Worm (Caenorhabditis elegans) whole organism, mixed stage, embryonic: Measurements from ENCODE around the gene T14B1.1.
A peak's percentile ranks its signal among the peaks of the same experiment; 100 is the strongest.

ENCODE experiments used
- M03D4.4 ChIP-seq: sonication (generic microtip); optimal IDR thresholded peaks from 2 replicates; lab custom pipeline; 2017; ENCODE audit warnings: mild to moderate bottlenecking, missing genetic modification characterization, missing compliant biosample characterization
- bed-3 ChIP-seq: fragments of 200-800 bp; sonication (Bioruptor generic); optimal IDR thresholded peaks from 3 replicates; lab custom pipeline; 2018; ENCODE audit warnings: mild to moderate bottlenecking, missing genetic modification characterization, moderate library complexity, missing compliant biosample characterization
- blmp-1 ChIP-seq: fragments of 150-350 bp; optimal IDR thresholded peaks from 2 replicates; lab custom pipeline; 2014; ENCODE audit warnings: missing biosample characterization, missing genetic modification characterization
- ceh-39 ChIP-seq: fragments of 150-350 bp; optimal IDR thresholded peaks from 2 replicates; lab custom pipeline; 2014; ENCODE audit warnings: missing biosample characterization, missing genetic modification characterization
- ceh-43 ChIP-seq: fragments of 200-800 bp; sonication (Bioruptor generic); optimal IDR thresholded peaks from 2 replicates; lab custom pipeline; 2018; ENCODE audit warnings: mild to moderate bottlenecking, missing genetic modification characterization, moderate library complexity, missing compliant biosample characterization
- ces-1 ChIP-seq: fragments of 150-350 bp; optimal IDR thresholded peaks from 2 replicates; lab custom pipeline; 2014; ENCODE audit warnings: missing biosample characterization, missing genetic modification reagents, missing genetic modification characterization
- cnd-1 ChIP-seq: fragments of 200-800 bp; sonication (Bioruptor generic); optimal IDR thresholded peaks from 2 replicates; lab custom pipeline; 2018; ENCODE audit warnings: mild to moderate bottlenecking, missing genetic modification characterization, missing compliant biosample characterization
- drap-1 ChIP-seq: fragments of 200-800 bp; sonication (Bioruptor generic); optimal IDR thresholded peaks from 3 replicates; lab custom pipeline; 2018; ENCODE audit warnings: mild to moderate bottlenecking, missing genetic modification characterization, missing compliant biosample characterization
- elt-1 ChIP-seq: sonication (generic microtip); optimal IDR thresholded peaks from 2 replicates; lab custom pipeline; 2017; ENCODE audit warnings: missing genetic modification characterization, mild to moderate bottlenecking, missing compliant biosample characterization, antibody characterized with exemption, moderate library complexity, borderline replicate concordance; ENCODE audit not compliant: insufficient read depth
- elt-3 ChIP-seq: fragments of 150-350 bp; optimal IDR thresholded peaks from 2 replicates; lab custom pipeline; 2014; ENCODE audit warnings: missing biosample characterization, missing genetic modification characterization
- flh-1 ChIP-seq: fragments of 200-800 bp; sonication (Bioruptor generic); optimal IDR thresholded peaks from 2 replicates; lab custom pipeline; 2018; ENCODE audit warnings: mild to moderate bottlenecking, missing genetic modification characterization, moderate library complexity, missing compliant biosample characterization
- ham-2 ChIP-seq: fragments of 200-800 bp; sonication (Bioruptor generic); optimal IDR thresholded peaks from 2 replicates; lab custom pipeline; 2018; ENCODE audit warnings: mild to moderate bottlenecking, missing genetic modification characterization, missing compliant biosample characterization
- hlh-1 ChIP-seq: fragments of 150-350 bp; optimal IDR thresholded peaks from 2 replicates; lab custom pipeline; 2014; ENCODE audit warnings: missing biosample characterization, missing genetic modification reagents, missing genetic modification characterization
- lin-13 ChIP-seq: fragments of 150-350 bp; optimal IDR thresholded peaks from 2 replicates; lab custom pipeline; 2014; ENCODE audit warnings: missing biosample characterization, missing genetic modification characterization
- lin-32 ChIP-seq: fragments of 200-800 bp; sonication (Bioruptor generic); optimal IDR thresholded peaks from 2 replicates; lab custom pipeline; 2018; ENCODE audit warnings: mild to moderate bottlenecking, missing genetic modification characterization, missing compliant biosample characterization
- lsy-2 ChIP-seq: fragments of 150-350 bp; optimal IDR thresholded peaks from 2 replicates; lab custom pipeline; 2014; ENCODE audit warnings: missing biosample characterization, missing genetic modification characterization
- mab-5 ChIP-seq: fragments of 150-350 bp; optimal IDR thresholded peaks from 2 replicates; lab custom pipeline; 2014; ENCODE audit warnings: missing biosample characterization, missing genetic modification characterization
- mep-1 ChIP-seq: fragments of 150-350 bp; optimal IDR thresholded peaks from 2 replicates; lab custom pipeline; 2017; ENCODE audit warnings: missing biosample characterization, missing genetic modification reagents, missing genetic modification characterization, inconsistent platforms
- mls-2 ChIP-seq: sonication (generic microtip); optimal IDR thresholded peaks from 2 replicates; lab custom pipeline; 2016; ENCODE audit warnings: mild to moderate bottlenecking, missing genetic modification characterization, moderate library complexity, missing compliant biosample characterization
- nhr-12 ChIP-seq: fragments of 150-350 bp; optimal IDR thresholded peaks from 2 replicates; lab custom pipeline; 2014; ENCODE audit warnings: missing biosample characterization, missing genetic modification characterization
- nhr-2 ChIP-seq: fragments of 150-350 bp; optimal IDR thresholded peaks from 2 replicates; lab custom pipeline; 2014; ENCODE audit warnings: missing biosample characterization, missing genetic modification characterization
- nhr-237 ChIP-seq: fragments of 150-350 bp; optimal IDR thresholded peaks from 2 replicates; lab custom pipeline; 2014; ENCODE audit warnings: missing biosample characterization, missing genetic modification characterization
- nhr-28 ChIP-seq: fragments of 150-350 bp; optimal IDR thresholded peaks from 2 replicates; lab custom pipeline; 2014; ENCODE audit warnings: missing biosample characterization, missing genetic modification characterization
- nhr-76 ChIP-seq: sonication (generic microtip); optimal IDR thresholded peaks from 2 replicates; lab custom pipeline; 2017; ENCODE audit warnings: missing biosample characterization, missing genetic modification characterization
- pha-4 ChIP-seq: fragments of 150-350 bp; optimal IDR thresholded peaks from 2 replicates; lab custom pipeline; 2018; ENCODE audit warnings: missing biosample characterization, missing genetic modification reagents, missing genetic modification characterization
- sem-2 ChIP-seq: fragments of 200-800 bp; sonication (Bioruptor generic); optimal IDR thresholded peaks from 2 replicates; lab custom pipeline; 2018; ENCODE audit warnings: mild to moderate bottlenecking, missing genetic modification characterization, missing compliant biosample characterization
- sptf-1 ChIP-seq: sonication (generic microtip); optimal IDR thresholded peaks from 2 replicates; lab custom pipeline; 2017; ENCODE audit warnings: mild to moderate bottlenecking, missing genetic modification characterization, moderate library complexity, missing compliant biosample characterization
- unc-39 ChIP-seq: fragments of 150-350 bp; optimal IDR thresholded peaks from 2 replicates; lab custom pipeline; 2014; ENCODE audit warnings: missing biosample characterization, missing genetic modification characterization
- unc-62 ChIP-seq: fragments of 150-350 bp; optimal IDR thresholded peaks from 2 replicates; lab custom pipeline; 2014; ENCODE audit warnings: missing biosample characterization, missing genetic modification reagents, missing genetic modification characterization
- zip-8 ChIP-seq: fragments of 150-350 bp; optimal IDR thresholded peaks from 2 replicates; lab custom pipeline; 2014; ENCODE audit warnings: missing biosample characterization, missing genetic modification characterization
- ztf-11 ChIP-seq: fragments of 150-350 bp; optimal IDR thresholded peaks from 2 replicates; lab custom pipeline; 2014; ENCODE audit warnings: missing biosample characterization, missing genetic modification characterization

Gene T14B1.1

DNA sequence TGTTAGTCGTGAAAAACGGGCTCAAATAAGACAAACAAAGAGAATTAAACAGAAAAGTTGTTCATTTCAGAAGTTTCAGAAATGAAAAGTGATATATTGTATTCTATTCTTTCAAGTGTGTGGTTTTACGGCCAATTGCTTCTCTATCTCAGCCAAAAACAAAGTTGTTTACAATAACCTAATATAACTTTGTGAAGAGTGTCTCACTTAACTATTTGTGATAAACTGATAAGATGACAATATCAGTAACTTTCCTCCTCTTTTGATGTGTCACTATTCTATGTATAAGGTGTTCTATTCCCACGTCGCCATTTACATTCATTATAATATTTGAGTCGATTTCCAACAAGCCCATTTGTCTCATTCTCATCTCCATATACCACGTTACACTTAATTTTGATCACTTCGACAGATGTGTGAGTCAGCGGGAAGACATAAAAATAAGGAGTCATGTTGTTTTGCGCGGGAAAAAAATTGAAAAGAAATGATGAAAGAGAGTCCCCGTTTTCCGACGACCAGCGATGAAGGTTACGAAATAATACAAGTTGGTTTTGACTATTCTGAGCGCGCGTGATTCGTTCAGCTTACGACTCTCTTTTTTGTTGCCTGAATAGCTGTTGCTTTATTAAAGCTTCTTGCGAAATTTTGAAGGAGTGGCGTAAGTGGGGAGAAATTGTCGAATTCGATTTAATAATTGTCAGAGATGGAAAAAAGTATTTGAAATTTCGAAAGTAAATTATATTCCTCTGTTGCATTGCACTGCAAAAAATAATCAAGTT, 36.9 kb upstream of the T14B1.1 start:
- no peak for TF ChIP-seq lin-13 (tag; lab: Kevin White, UChicago)
- TF ChIP-seq ham-2 (GFP tag; lab: Kevin White, UChicago), result no peak
- TF ChIP-seq ztf-11, result no peak
- TF ChIP-seq unc-39 (tag; lab: Kevin White, UChicago), result no peak
- no peak for TF ChIP-seq lin-32 (GFP tag; lab: Kevin White, UChicago)
- no peak for TF ChIP-seq mep-1 (tag; lab: Kevin White, UChicago)
- no peak for TF ChIP-seq cnd-1 (tag; lab: Kevin White, UChicago)
- peak; percentile 60 for TF ChIP-seq ces-1 (GFP tag; lab: Kevin White, UChicago)

- TF ChIP-seq nhr-237 (tag; lab: Kevin White, UChicago) (no peak), ces-1 (GFP tag; lab: Kevin White, UChicago) (peak; percentile 22), unc-39 (tag; lab: Kevin White, UChicago) (no peak), blmp-1 (tag; lab: Kevin White, UChicago) (no peak), ceh-39 (tag; lab: Kevin White, UChicago) (no peak), lin-13 (tag; lab: Kevin White, UChicago) (no peak), hlh-1 (no peak), mls-2 (tag; lab: Kevin White, UChicago) (no peak), nhr-2 (tag; lab: Kevin White, UChicago) (no peak), pha-4 (tag; lab: Kevin White, UChicago) (no peak), sem-2 (GFP tag; lab: Kevin White, UChicago) (no peak), lsy-2 (tag; lab: Kevin White, UChicago) (no peak), flh-1 (GFP tag; lab: Kevin White, UChicago) (no peak), cnd-1 (tag; lab: Kevin White, UChicago) (peak; percentile 73), nhr-12 (tag; lab: Kevin White, UChicago) (no peak), ceh-43 (GFP tag; lab: Kevin White, UChicago) (no peak), lin-32 (GFP tag; lab: Kevin White, UChicago) (peak; percentile 62), nhr-28 (tag; lab: Kevin White, UChicago) (no peak), elt-1 (no peak), nhr-76 (no peak), elt-3 (tag; lab: Kevin White, UChicago) (no peak), bed-3 (no peak), drap-1 (GFP tag; lab: Kevin White, UChicago) (no peak), ztf-11 (no peak), sptf-1 (tag; lab: Kevin White, UChicago) (no peak), unc-62 (no peak)
Observed at ce11 chrX:9702790-9703189, 34.3 kb upstream of the T14B1.1 start.

ce11 chrX:9698359-9698758, 29.8 kb upstream of the T14B1.1 start, which contains the start of gene dyf-7:
dyf-7 (plus strand) TSS chrX:9698659.
- TF ChIP-seq ceh-43 (GFP tag; lab: Kevin White, UChicago) (no peak), pha-4 (tag; lab: Kevin White, UChicago) (no peak), unc-62 (no peak), zip-8 (tag; lab: Kevin White, UChicago) (no peak), M03D4.4 (tag; lab: Kevin White, UChicago) (no peak), sptf-1 (tag; lab: Kevin White, UChicago) (no peak), ceh-39 (tag; lab: Kevin White, UChicago) (no peak), sem-2 (GFP tag; lab: Kevin White, UChicago) (no peak), blmp-1 (tag; lab: Kevin White, UChicago) (no peak), nhr-12 (tag; lab: Kevin White, UChicago) (no peak), flh-1 (GFP tag; lab: Kevin White, UChicago) (no peak), mep-1 (tag; lab: Kevin White, UChicago) (no peak)

- TF ChIP-seq ces-1 (GFP tag; lab: Kevin White, UChicago) (no peak), unc-39 (tag; lab: Kevin White, UChicago) (no peak), mab-5 (tag; lab: Kevin White, UChicago) (no peak), nhr-2 (tag; lab: Kevin White, UChicago) (no peak), mls-2 (tag; lab: Kevin White, UChicago) (no peak), lin-32 (GFP tag; lab: Kevin White, UChicago) (peak; percentile 98), cnd-1 (tag; lab: Kevin White, UChicago) (peak; percentile 11)
Observed at ce11 chrX:9697655-9698054, 29.1 kb upstream of the T14B1.1 start.
